Worm (Caenorhabditis elegans) whole organism, young adult: ENCODE results near the gene srp-2.

Source experiments
- B0261.1 ChIP-seq: sonication (generic microtip); optimal IDR thresholded peaks from 2 replicates; lab custom pipeline; 2016; ENCODE audit warnings: mild to moderate bottlenecking, missing genetic modification characterization, moderate library complexity, missing compliant biosample characterization
- C06A6.2 ChIP-seq: fragments of 200-800 bp; sonication (Bioruptor generic); conservative IDR thresholded peaks from 2 replicates; pipeline ENCODE4 v1.3.6; 2022; ENCODE audit warnings: missing genetic modification characterization, missing compliant biosample characterization
- F22D6.2 ChIP-seq: sonication (generic microtip); optimal IDR thresholded peaks from 2 replicates; lab custom pipeline; 2016; ENCODE audit warnings: mild to moderate bottlenecking, missing genetic modification characterization, missing compliant biosample characterization
- F33H1.4 ChIP-seq: fragments of 200-800 bp; sonication (Bioruptor generic); IDR thresholded peaks from 2 replicates; pipeline ENCODE4 v1.3.6; 2022; ENCODE audit warnings: missing genetic modification reagents, missing genetic modification characterization, missing compliant biosample characterization
- F52B5.7 ChIP-seq: sonication (generic microtip); optimal IDR thresholded peaks from 2 replicates; lab custom pipeline; 2016; ENCODE audit warnings: mild to moderate bottlenecking, missing genetic modification characterization, missing compliant biosample characterization
- K12H6.12 ChIP-seq: fragments of 200-800 bp; sonication (Bioruptor generic); optimal IDR thresholded peaks from 2 replicates; lab custom pipeline; 2018; ENCODE audit warnings: mild to moderate bottlenecking, missing genetic modification characterization, missing compliant biosample characterization
- T07F8.4 ChIP-seq: sonication (generic microtip); optimal IDR thresholded peaks from 2 replicates; lab custom pipeline; 2016; ENCODE audit warnings: mild to moderate bottlenecking, missing genetic modification characterization, moderate library complexity, missing compliant biosample characterization
- Y95B8A.8 ChIP-seq: fragments of 200-800 bp; sonication (Bioruptor generic); IDR thresholded peaks from 2 replicates; pipeline ENCODE4 v1.3.6; 2022; ENCODE audit warnings: missing genetic modification reagents, missing genetic modification characterization, missing compliant biosample characterization
- ama-1 ChIP-seq, 3 experiments: fragments of 150-350 bp in 1 of 3; sonication (generic microtip) in 2 of 3; optimal IDR thresholded peaks; 2 replicates each; lab custom pipeline; 2014 to 2018; ENCODE audit warnings: missing biosample characterization in 2 of 3, missing genetic modification characterization in 2 of 3, missing genetic modification reagents in 2 of 3
- attf-3 ChIP-seq: fragments of 200-800 bp; sonication (Bioruptor generic); conservative IDR thresholded peaks from 2 replicates; pipeline ENCODE4 v1.3.6; 2022; ENCODE audit warnings: missing genetic modification reagents, missing genetic modification characterization, missing compliant biosample characterization
- bed-1 ChIP-seq: fragments of 200-800 bp; sonication (Bioruptor generic); IDR thresholded peaks from 2 replicates; pipeline ENCODE4 v1.3.6; 2022; ENCODE audit warnings: missing genetic modification reagents, missing genetic modification characterization, missing compliant biosample characterization
- cebp-1 ChIP-seq, 2 experiments: fragments of 200-800 bp in 1 of 2; sonication (Bioruptor generic) in 1 of 2; sonication (generic microtip) in 1 of 2; IDR thresholded peaks in 1 of 2; optimal IDR thresholded peaks in 1 of 2; 2 replicates each; pipeline versions ENCODE4 v1.3.6 to Lab custom; 2017 to 2022; ENCODE audit warnings: missing compliant biosample characterization in 2 of 2, missing genetic modification characterization in 2 of 2, mild to moderate bottlenecking in 1 of 2, missing genetic modification reagents in 1 of 2, moderate library complexity in 1 of 2
- ceh-27 ChIP-seq: fragments of 200-800 bp; sonication (Bioruptor generic); optimal IDR thresholded peaks from 2 replicates; lab custom pipeline; 2018; ENCODE audit warnings: mild to moderate bottlenecking, missing genetic modification characterization, moderate library complexity, missing compliant biosample characterization
- ceh-91 ChIP-seq: fragments of 200-800 bp; sonication (Bioruptor generic); IDR thresholded peaks from 2 replicates; pipeline ENCODE4 v1.3.6; 2022; ENCODE audit warnings: missing genetic modification reagents, missing genetic modification characterization, missing compliant biosample characterization
- dox-1 ChIP-seq: fragments of 200-800 bp; sonication (Bioruptor generic); IDR thresholded peaks from 2 replicates; pipeline ENCODE4 v1.3.6; 2022; ENCODE audit warnings: missing genetic modification reagents, missing genetic modification characterization, missing compliant biosample characterization
- efl-1 ChIP-seq: fragments of 150-350 bp; optimal IDR thresholded peaks from 2 replicates; lab custom pipeline; 2014; ENCODE audit warnings: missing biosample characterization, missing genetic modification reagents, missing genetic modification characterization
- egrh-3 ChIP-seq: fragments of 200-800 bp; sonication (Bioruptor generic); IDR thresholded peaks from 2 replicates; pipeline ENCODE4 v1.3.6; 2022; ENCODE audit warnings: missing genetic modification reagents, missing genetic modification characterization, missing compliant biosample characterization
- ets-4 ChIP-seq: fragments of 200-800 bp; sonication (Bioruptor generic); optimal IDR thresholded peaks from 2 replicates; lab custom pipeline; 2018; ENCODE audit warnings: mild to moderate bottlenecking, missing genetic modification characterization, missing compliant biosample characterization
- fkh-3 ChIP-seq: sonication (generic microtip); optimal IDR thresholded peaks from 2 replicates; lab custom pipeline; 2016; ENCODE audit warnings: mild to moderate bottlenecking, missing genetic modification characterization, missing compliant biosample characterization
- gei-17 ChIP-seq: fragments of 200-800 bp; sonication (Bioruptor generic); optimal IDR thresholded peaks from 2 replicates; lab custom pipeline; 2018; ENCODE audit warnings: mild to moderate bottlenecking, missing genetic modification characterization, missing compliant biosample characterization
- hmg-1.2 ChIP-seq: fragments of 200-800 bp; sonication (Bioruptor generic); IDR thresholded peaks from 2 replicates; pipeline ENCODE4 v1.3.6; 2022; ENCODE audit warnings: missing genetic modification reagents, missing genetic modification characterization, missing compliant biosample characterization
- hmg-20 ChIP-seq: fragments of 200-800 bp; sonication (Bioruptor generic); IDR thresholded peaks from 2 replicates; pipeline ENCODE4 v1.3.6; 2022; ENCODE audit warnings: missing genetic modification reagents, missing genetic modification characterization, missing compliant biosample characterization
- hsf-1 ChIP-seq: fragments of 200-800 bp; sonication (Bioruptor generic); IDR thresholded peaks from 2 replicates; pipeline ENCODE4 v1.3.6; 2022; ENCODE audit warnings: missing genetic modification reagents, missing genetic modification characterization, missing compliant biosample characterization
- lag-1 ChIP-seq: fragments of 200-800 bp; sonication (Bioruptor generic); IDR thresholded peaks from 2 replicates; pipeline ENCODE4 v1.3.6; 2022; ENCODE audit warnings: missing genetic modification reagents, missing genetic modification characterization, missing compliant biosample characterization
- let-526 ChIP-seq: fragments of 200-800 bp; sonication (Bioruptor generic); IDR thresholded peaks from 2 replicates; pipeline ENCODE4 v1.3.6; 2022; ENCODE audit warnings: missing genetic modification reagents, missing genetic modification characterization, missing compliant biosample characterization
- let-607 ChIP-seq, 2 experiments: fragments of 200-800 bp in 1 of 2; sonication (Bioruptor generic) in 1 of 2; sonication (generic microtip) in 1 of 2; optimal IDR thresholded peaks; 2 replicates each; lab custom pipeline; 2016 to 2018; ENCODE audit warnings: mild to moderate bottlenecking in 2 of 2, missing compliant biosample characterization in 2 of 2, missing genetic modification characterization in 2 of 2, moderate library complexity in 2 of 2, missing genotype in 1 of 2
- lin-26 ChIP-seq: fragments of 200-800 bp; sonication (Bioruptor generic); IDR thresholded peaks from 2 replicates; pipeline ENCODE4 v1.3.6; 2022; ENCODE audit warnings: missing genetic modification reagents, missing genetic modification characterization, missing compliant biosample characterization
- lin-54 ChIP-seq: fragments of 200-800 bp; sonication (Bioruptor generic); optimal IDR thresholded peaks from 2 replicates; lab custom pipeline; 2018; ENCODE audit warnings: mild to moderate bottlenecking, missing genetic modification characterization, missing compliant biosample characterization
- lir-1 ChIP-seq: fragments of 200-800 bp; sonication (Bioruptor generic); conservative IDR thresholded peaks from 2 replicates; pipeline ENCODE4 v1.3.6; 2022; ENCODE audit warnings: missing genetic modification reagents, missing genetic modification characterization, missing compliant biosample characterization
- madf-10 ChIP-seq: sonication (generic microtip); optimal IDR thresholded peaks from 2 replicates; lab custom pipeline; 2016; ENCODE audit warnings: mild to moderate bottlenecking, missing genetic modification characterization, missing compliant biosample characterization
- mcd-1 ChIP-seq: fragments of 200-800 bp; sonication (Bioruptor generic); IDR thresholded peaks from 2 replicates; pipeline ENCODE4 v1.3.6; 2022; ENCODE audit warnings: missing genetic modification reagents, missing genetic modification characterization, missing compliant biosample characterization
- nfya-2 ChIP-seq: fragments of 200-800 bp; sonication (Bioruptor generic); IDR thresholded peaks from 2 replicates; pipeline ENCODE4 v1.3.6; 2022; ENCODE audit warnings: missing genetic modification reagents, missing genetic modification characterization, missing compliant biosample characterization
- nfyb-1 ChIP-seq: fragments of 200-800 bp; sonication (Bioruptor generic); IDR thresholded peaks from 2 replicates; pipeline ENCODE4 v1.3.6; 2022; ENCODE audit warnings: missing genetic modification reagents, missing genetic modification characterization, missing compliant biosample characterization
- nhr-27 ChIP-seq: fragments of 200-800 bp; sonication (Bioruptor generic); optimal IDR thresholded peaks from 2 replicates; lab custom pipeline; 2018; ENCODE audit warnings: mild to moderate bottlenecking, missing genetic modification characterization, moderate library complexity, missing compliant biosample characterization
- nhr-80 ChIP-seq: sonication (generic microtip); optimal IDR thresholded peaks from 2 replicates; lab custom pipeline; 2016; ENCODE audit warnings: missing genetic modification characterization, missing compliant biosample characterization
- rcor-1 ChIP-seq: fragments of 200-800 bp; sonication (Bioruptor generic); IDR thresholded peaks from 2 replicates; pipeline ENCODE4 v1.3.6; 2022; ENCODE audit warnings: missing genetic modification reagents, missing genetic modification characterization, missing compliant biosample characterization
- repo-1 ChIP-seq: sonication (generic microtip); optimal IDR thresholded peaks from 2 replicates; lab custom pipeline; 2017; ENCODE audit warnings: mild to moderate bottlenecking, missing genetic modification characterization, missing compliant biosample characterization
- rpc-1 ChIP-seq, 2 experiments: fragments of 150-350 bp in 1 of 2; sonication (generic microtip) in 1 of 2; optimal IDR thresholded peaks; 2 replicates each; lab custom pipeline; 2014 to 2018; ENCODE audit warnings: missing biosample characterization in 1 of 2, missing genetic modification characterization in 1 of 2, missing genetic modification reagents in 1 of 2, missing genotype in 1 of 2
- sdz-38 ChIP-seq: sonication (generic microtip); optimal IDR thresholded peaks from 2 replicates; lab custom pipeline; 2016; ENCODE audit warnings: missing genotype, missing genetic modification characterization, missing compliant biosample characterization
- sea-2 ChIP-seq: fragments of 200-800 bp; sonication (Bioruptor generic); IDR thresholded peaks from 2 replicates; pipeline ENCODE4 v1.3.6; 2022; ENCODE audit warnings: missing genetic modification characterization, missing compliant biosample characterization
- snpc-1.3 ChIP-seq: sonication (generic microtip); optimal IDR thresholded peaks from 2 replicates; lab custom pipeline; 2017; ENCODE audit warnings: missing genetic modification characterization, mild to moderate bottlenecking, missing compliant biosample characterization, antibody characterized with exemption, moderate library complexity, missing genotype, missing genetic modification reagents; ENCODE audit not compliant: insufficient read depth
- snpc-4 ChIP-seq, 5 experiments: fragments of 150-350 bp in 1 of 5; sonication (generic microtip) in 4 of 5; optimal IDR thresholded peaks; 2 replicates each; lab custom pipeline; 2014 to 2018; ENCODE audit warnings: missing genetic modification characterization in 5 of 5, missing biosample characterization in 3 of 5, antibody characterized with exemption in 2 of 5, mild to moderate bottlenecking in 2 of 5, missing compliant biosample characterization in 2 of 5, missing genotype in 2 of 5, moderate library complexity in 2 of 5, missing genetic modification reagents in 1 of 5
- somi-1 ChIP-seq: fragments of 200-800 bp; sonication (Bioruptor generic); optimal IDR thresholded peaks from 2 replicates; lab custom pipeline; 2018; ENCODE audit warnings: mild to moderate bottlenecking, missing genetic modification characterization, missing compliant biosample characterization
- tlf-1 ChIP-seq: fragments of 200-800 bp; sonication (Bioruptor generic); optimal IDR thresholded peaks from 2 replicates; lab custom pipeline; 2018; ENCODE audit warnings: mild to moderate bottlenecking, missing genetic modification characterization, missing compliant biosample characterization
- unc-62 ChIP-seq: fragments of 150-350 bp; optimal IDR thresholded peaks from 2 replicates; lab custom pipeline; 2014; ENCODE audit warnings: missing biosample characterization, missing genetic modification reagents, missing genetic modification characterization
- ztf-22 ChIP-seq: fragments of 200-800 bp; sonication (Bioruptor generic); optimal IDR thresholded peaks from 2 replicates; lab custom pipeline; 2018; ENCODE audit warnings: mild to moderate bottlenecking, missing genetic modification characterization, moderate library complexity, missing compliant biosample characterization

The srp-2 gene

DNA sequence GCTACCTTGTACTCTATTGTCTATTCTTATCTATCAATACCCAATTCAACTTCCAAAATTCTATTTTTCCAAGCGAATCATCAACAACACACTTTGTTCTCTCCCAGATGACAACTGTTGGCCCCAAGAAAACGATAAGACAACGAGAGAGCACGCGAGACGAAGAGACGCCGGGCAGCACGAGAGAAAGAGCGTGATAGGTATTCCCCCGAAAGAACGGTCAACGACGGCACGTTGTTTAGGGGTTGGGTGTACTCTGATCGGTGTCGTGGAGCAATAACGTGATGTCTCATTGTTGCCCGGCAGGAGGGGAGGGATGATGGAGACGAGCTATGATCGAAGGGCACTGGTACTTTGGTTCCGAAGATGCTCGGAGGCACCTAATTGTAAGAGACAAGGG lies 31.1 kb upstream of the srp-2 start (continued):
- TF ChIP-seq nhr-27 (tag; lab: Kevin White, UChicago) (no peak), tlf-1 (GFP tag; lab: Kevin White, UChicago) (peak; percentile 84), rcor-1 (peak; percentile 47; the same call in 1 of the 2 replicates), egrh-3 (GFP tag; lab: Robert Waterston, UW) (peak; percentile 67), lin-26 (GFP tag; lab: Robert Waterston, UW) (peak; percentile 73), ztf-22 (peak; percentile 93), nfyb-1 (GFP tag; lab: Robert Waterston, UW) (peak; percentile 89), fkh-3 (tag; lab: Kevin White, UChicago) (no peak), lir-1 (peak; percentile 73), lag-1 (GFP tag; lab: Robert Waterston, UW) (no peak), gei-17 (GFP tag; lab: Kevin White, UChicago) (peak; percentile 55), ama-1 (optimal IDR thresholded peaks at IDR 0.05; lab: Kevin White, UChicago) (peak; percentile 1), ama-1 (GFP tag; optimal IDR thresholded peaks at IDR 0.05; lab: Kevin White, UChicago) (no peak), nfya-2 (GFP tag; lab: Robert Waterston, UW) (no peak), madf-10 (tag; lab: Kevin White, UChicago) (peak; percentile 79), lin-54 (peak; percentile 61), ceh-27 (GFP tag; lab: Kevin White, UChicago) (peak; percentile 41), ceh-91 (GFP tag; lab: Robert Waterston, UW) (no peak), repo-1 (tag; lab: Kevin White, UChicago) (peak; percentile 78), B0261.1 (tag; lab: Kevin White, UChicago) (no peak), bed-1 (GFP tag; lab: Robert Waterston, UW) (no peak), snpc-1.3 (tag; lab: Kevin White, UChicago) (no peak), K12H6.12 (peak; percentile 71), unc-62 (peak; percentile 83), sea-2 (GFP tag; lab: Robert Waterston, UW) (0 out of 2 replicates have a peak, but pooled peaks have one; percentile 11), let-526 (peak; percentile 96), dox-1 (GFP tag; lab: Robert Waterston, UW) (peak; percentile 60; the same call in 1 of the 2 replicates), hmg-1.2 (GFP tag; lab: Robert Waterston, UW) (peak; percentile 85), efl-1 (no peak), sdz-38 (tag; lab: Kevin White, UChicago) (no peak), mcd-1 (GFP tag; lab: Robert Waterston, UW) (peak; percentile 73), C06A6.2 (GFP tag; lab: Robert Waterston, UW) (peak; percentile 84), somi-1 (GFP tag; lab: Kevin White, UChicago) (peak; percentile 89), snpc-4 (GFP tag; optimal IDR thresholded peaks at IDR 0.05; lab: Kevin White, UChicago) (no peak), snpc-4 (tag; optimal IDR thresholded peaks at IDR 0.05; lab: Kevin White, UChicago) (peak in 2 of 4 experiments; percentile 41 to 47), rpc-1 (optimal IDR thresholded peaks at IDR 0.05; lab: Kevin White, UChicago) (no peak), rpc-1 (tag; optimal IDR thresholded peaks at IDR 0.05; lab: Kevin White, UChicago) (no peak), ets-4 (peak; percentile 84), T07F8.4 (no peak), F52B5.7 (tag; lab: Kevin White, UChicago) (peak; percentile 76), let-607 (tag; optimal IDR thresholded peaks at IDR 0.05; lab: Kevin White, UChicago) (peak in 1 of 2 experiments; percentile 85), F22D6.2 (peak; percentile 84), Y95B8A.8 (GFP tag; lab: Robert Waterston, UW) (peak; percentile 74; the same call in 1 of the 2 replicates), hmg-20 (GFP tag; lab: Robert Waterston, UW) (no peak), nhr-80 (tag; lab: Kevin White, UChicago) (peak; percentile 97), attf-3 (GFP tag; lab: Robert Waterston, UW) (no peak), cebp-1 (GFP tag; IDR thresholded peaks at IDR 0.05; lab: Robert Waterston, UW) (peak; percentile 33; the same call in 1 of the 2 replicates), cebp-1 (tag; optimal IDR thresholded peaks at IDR 0.05; lab: Kevin White, UChicago) (peak; percentile 89), F33H1.4 (GFP tag; lab: Robert Waterston, UW) (no peak), hsf-1 (GFP tag; lab: Robert Waterston, UW) (no peak)
